Worm (Caenorhabditis elegans) whole organism, mixed stage, embryonic: Measurements from ENCODE around the gene C16C8.27.
A peak's percentile ranks its signal among the peaks of the same experiment; 100 is the strongest.

ENCODE experiments used
- blmp-1 ChIP-seq: fragments of 150-350 bp; optimal IDR thresholded peaks from 2 replicates; lab custom pipeline; 2014; ENCODE audit warnings: missing biosample characterization, missing genetic modification characterization
- ceh-43 ChIP-seq: fragments of 200-800 bp; sonication (Bioruptor generic); optimal IDR thresholded peaks from 2 replicates; lab custom pipeline; 2018; ENCODE audit warnings: mild to moderate bottlenecking, missing genetic modification characterization, moderate library complexity, missing compliant biosample characterization
- ceh-83 ChIP-seq: fragments of 200-800 bp; sonication (Bioruptor generic); optimal IDR thresholded peaks from 2 replicates; lab custom pipeline; 2018; ENCODE audit warnings: mild to moderate bottlenecking, missing genetic modification characterization, missing compliant biosample characterization
- ces-1 ChIP-seq: fragments of 150-350 bp; optimal IDR thresholded peaks from 2 replicates; lab custom pipeline; 2014; ENCODE audit warnings: missing biosample characterization, missing genetic modification reagents, missing genetic modification characterization
- cnd-1 ChIP-seq: fragments of 200-800 bp; sonication (Bioruptor generic); optimal IDR thresholded peaks from 2 replicates; lab custom pipeline; 2018; ENCODE audit warnings: mild to moderate bottlenecking, missing genetic modification characterization, missing compliant biosample characterization
- drap-1 ChIP-seq: fragments of 200-800 bp; sonication (Bioruptor generic); optimal IDR thresholded peaks from 3 replicates; lab custom pipeline; 2018; ENCODE audit warnings: mild to moderate bottlenecking, missing genetic modification characterization, missing compliant biosample characterization
- elt-1 ChIP-seq: sonication (generic microtip); optimal IDR thresholded peaks from 2 replicates; lab custom pipeline; 2017; ENCODE audit warnings: missing genetic modification characterization, mild to moderate bottlenecking, missing compliant biosample characterization, antibody characterized with exemption, moderate library complexity, borderline replicate concordance; ENCODE audit not compliant: insufficient read depth
- elt-3 ChIP-seq: fragments of 150-350 bp; optimal IDR thresholded peaks from 2 replicates; lab custom pipeline; 2014; ENCODE audit warnings: missing biosample characterization, missing genetic modification characterization
- ham-2 ChIP-seq: fragments of 200-800 bp; sonication (Bioruptor generic); optimal IDR thresholded peaks from 2 replicates; lab custom pipeline; 2018; ENCODE audit warnings: mild to moderate bottlenecking, missing genetic modification characterization, missing compliant biosample characterization
- lin-13 ChIP-seq: fragments of 150-350 bp; optimal IDR thresholded peaks from 2 replicates; lab custom pipeline; 2014; ENCODE audit warnings: missing biosample characterization, missing genetic modification characterization
- lsy-2 ChIP-seq: fragments of 150-350 bp; optimal IDR thresholded peaks from 2 replicates; lab custom pipeline; 2014; ENCODE audit warnings: missing biosample characterization, missing genetic modification characterization
- mab-5 ChIP-seq: fragments of 150-350 bp; optimal IDR thresholded peaks from 2 replicates; lab custom pipeline; 2014; ENCODE audit warnings: missing biosample characterization, missing genetic modification characterization
- mls-2 ChIP-seq: sonication (generic microtip); optimal IDR thresholded peaks from 2 replicates; lab custom pipeline; 2016; ENCODE audit warnings: mild to moderate bottlenecking, missing genetic modification characterization, moderate library complexity, missing compliant biosample characterization
- nhr-12 ChIP-seq: fragments of 150-350 bp; optimal IDR thresholded peaks from 2 replicates; lab custom pipeline; 2014; ENCODE audit warnings: missing biosample characterization, missing genetic modification characterization
- nhr-2 ChIP-seq: fragments of 150-350 bp; optimal IDR thresholded peaks from 2 replicates; lab custom pipeline; 2014; ENCODE audit warnings: missing biosample characterization, missing genetic modification characterization
- nhr-28 ChIP-seq: fragments of 150-350 bp; optimal IDR thresholded peaks from 2 replicates; lab custom pipeline; 2014; ENCODE audit warnings: missing biosample characterization, missing genetic modification characterization
- pha-4 ChIP-seq: fragments of 150-350 bp; optimal IDR thresholded peaks from 2 replicates; lab custom pipeline; 2018; ENCODE audit warnings: missing biosample characterization, missing genetic modification reagents, missing genetic modification characterization
- snpc-4 ChIP-seq: fragments of 150-350 bp; optimal IDR thresholded peaks from 2 replicates; lab custom pipeline; 2014; ENCODE audit warnings: missing biosample characterization, missing genetic modification characterization
- sptf-1 ChIP-seq: sonication (generic microtip); optimal IDR thresholded peaks from 2 replicates; lab custom pipeline; 2017; ENCODE audit warnings: mild to moderate bottlenecking, missing genetic modification characterization, moderate library complexity, missing compliant biosample characterization
- tbx-8 ChIP-seq: fragments of 200-800 bp; sonication (Bioruptor generic); optimal IDR thresholded peaks from 2 replicates; lab custom pipeline; 2018; ENCODE audit warnings: mild to moderate bottlenecking, missing genetic modification characterization, moderate library complexity, missing compliant biosample characterization
- unc-120 ChIP-seq: sonication (generic microtip); optimal IDR thresholded peaks from 2 replicates; lab custom pipeline; 2017; ENCODE audit warnings: missing genetic modification characterization, missing compliant biosample characterization; ENCODE audit not compliant: poor library complexity, severe bottlenecking
- unc-39 ChIP-seq: fragments of 150-350 bp; optimal IDR thresholded peaks from 2 replicates; lab custom pipeline; 2014; ENCODE audit warnings: missing biosample characterization, missing genetic modification characterization
- unc-62 ChIP-seq: fragments of 150-350 bp; optimal IDR thresholded peaks from 2 replicates; lab custom pipeline; 2014; ENCODE audit warnings: missing biosample characterization, missing genetic modification reagents, missing genetic modification characterization
- zip-8 ChIP-seq: fragments of 150-350 bp; optimal IDR thresholded peaks from 2 replicates; lab custom pipeline; 2014; ENCODE audit warnings: missing biosample characterization, missing genetic modification characterization
- ztf-11 ChIP-seq: fragments of 150-350 bp; optimal IDR thresholded peaks from 2 replicates; lab custom pipeline; 2014; ENCODE audit warnings: missing biosample characterization, missing genetic modification characterization

C16C8.27 gene

DNA sequence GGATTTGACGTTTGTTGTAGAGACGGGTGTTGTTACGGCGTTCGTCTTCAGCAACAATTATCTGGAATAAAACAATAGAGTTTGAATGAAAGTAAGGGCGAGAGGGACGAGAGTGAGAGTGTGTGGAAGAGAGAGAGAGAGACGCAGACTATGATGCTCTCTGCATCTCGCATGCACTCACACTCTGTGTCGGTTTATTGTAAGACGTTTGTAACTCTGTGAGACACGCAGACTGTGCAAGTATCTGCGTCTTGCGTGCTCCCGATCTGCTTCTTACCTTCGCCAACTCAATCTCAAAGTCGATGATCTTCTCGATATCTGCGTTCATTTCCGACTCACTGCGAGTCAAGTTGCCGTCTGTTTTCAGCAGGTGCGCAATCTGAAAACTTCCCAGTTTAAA lies 18.5 kb upstream of the C16C8.27 start:
- TF ChIP-seq cnd-1 (tag; lab: Kevin White, UChicago) (no peak), mab-5 (no peak), nhr-2 (tag; lab: Kevin White, UChicago) (no peak), snpc-4 (tag; lab: Kevin White, UChicago) (no peak), mls-2 (tag; lab: Kevin White, UChicago) (no peak), tbx-8 (GFP tag; lab: Kevin White, UChicago) (no peak), drap-1 (GFP tag; lab: Kevin White, UChicago) (no peak), lin-13 (no peak), unc-62 (GFP tag; lab: Kevin White, UChicago) (no peak), ces-1 (GFP tag; lab: Kevin White, UChicago) (no peak), sptf-1 (tag; lab: Kevin White, UChicago) (no peak), nhr-12 (tag; lab: Kevin White, UChicago) (no peak), ztf-11 (tag; lab: Kevin White, UChicago) (no peak), elt-3 (tag; lab: Kevin White, UChicago) (no peak), blmp-1 (tag; lab: Kevin White, UChicago) (no peak), unc-120 (no peak)
- TF ChIP-seq, all 35 proteins: peak for 0

DNA sequence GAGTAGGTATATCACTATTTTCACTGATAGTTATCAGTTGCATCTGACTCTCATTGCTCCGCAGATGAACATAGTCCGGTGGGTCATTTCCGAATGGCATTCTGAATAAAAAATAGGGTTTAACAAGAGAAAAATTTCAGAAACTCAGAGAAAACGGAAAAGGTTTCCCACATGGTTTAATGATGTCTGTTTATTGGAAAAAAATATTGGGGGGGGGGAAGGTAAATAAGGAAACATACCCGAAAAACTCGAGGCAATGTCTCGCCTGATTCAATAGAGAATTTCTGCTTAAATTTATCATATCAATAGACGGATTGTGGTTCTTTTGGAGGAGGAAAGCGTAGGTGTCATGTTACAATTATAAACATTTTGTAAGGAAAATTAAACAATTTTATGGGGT lies 16.0 kb upstream of the C16C8.27 start, which contains the start of gene nep-11:
Gene nep-11 (minus strand): TSS at position 101 of the 400 bp plus-strand sequence.
- TF ChIP-seq sptf-1 (tag; lab: Kevin White, UChicago) (no peak), blmp-1 (tag; lab: Kevin White, UChicago) (no peak), tbx-8 (GFP tag; lab: Kevin White, UChicago) (no peak), ham-2 (no peak), unc-39 (tag; lab: Kevin White, UChicago) (no peak), lin-13 (no peak), elt-1 (tag; lab: Kevin White, UChicago) (no peak), nhr-28 (tag; lab: Kevin White, UChicago) (no peak), zip-8 (tag; lab: Kevin White, UChicago) (no peak), elt-3 (tag; lab: Kevin White, UChicago) (no peak)

DNA sequence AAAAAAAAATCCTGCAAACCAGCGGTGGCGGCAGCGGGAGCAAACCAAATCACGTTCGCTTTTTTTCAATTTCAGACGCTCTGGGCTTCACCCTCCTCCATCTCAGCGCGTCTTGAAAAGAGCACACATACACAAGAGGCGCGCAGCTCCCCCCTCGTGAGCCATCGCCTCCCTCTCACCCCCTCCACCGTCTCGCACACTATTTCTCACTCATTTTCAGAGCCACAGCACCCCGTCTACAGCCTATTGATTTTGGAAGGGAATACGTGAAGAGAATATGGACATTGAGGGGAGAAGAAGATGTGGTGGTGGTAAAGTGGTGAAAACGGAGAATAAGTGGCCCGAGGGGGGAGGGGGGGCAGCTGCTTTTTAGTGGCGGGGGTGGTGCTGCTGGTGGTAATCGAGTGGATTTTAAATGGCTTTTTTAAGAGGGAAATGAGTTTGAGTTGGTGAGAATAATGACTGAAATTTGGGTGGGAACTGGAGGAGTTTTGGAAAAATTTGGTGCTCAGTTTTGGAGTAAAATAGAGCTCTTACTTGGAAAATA lies 13.2 kb upstream of the C16C8.27 start:
- TF ChIP-seq ces-1 (GFP tag; lab: Kevin White, UChicago) (peak; percentile 71), unc-62 (GFP tag; lab: Kevin White, UChicago) (no peak), sptf-1 (tag; lab: Kevin White, UChicago) (peak; percentile 16)

DNA sequence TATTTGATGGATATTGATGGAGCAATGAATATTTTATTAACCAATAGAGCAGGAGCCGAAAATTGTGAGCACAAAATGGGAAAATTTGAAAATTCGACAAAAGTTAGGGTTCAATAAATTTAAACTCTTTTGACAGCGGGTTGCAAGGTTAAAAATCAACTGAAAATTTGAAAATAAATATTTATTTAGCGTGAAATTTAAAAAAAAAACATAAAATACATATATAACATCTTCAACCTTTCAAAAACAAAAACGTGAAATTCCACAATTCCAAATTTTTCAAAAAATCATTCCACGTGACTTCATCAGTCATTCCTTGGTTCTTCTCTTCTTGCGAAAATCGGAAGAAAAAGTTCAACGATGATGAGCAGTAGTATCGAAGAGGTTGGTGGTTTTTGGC lies 12.1 kb upstream of the C16C8.27 start, which contains the start of gene C16C8.18:
Gene C16C8.18 (plus strand): TSS at position 301 of the 400 bp plus-strand sequence.
- no peak for TF ChIP-seq pha-4 (tag; lab: Kevin White, UChicago)
- no peak for TF ChIP-seq zip-8 (tag; lab: Kevin White, UChicago)
- no peak for TF ChIP-seq lsy-2 (tag; lab: Kevin White, UChicago)
- no peak for TF ChIP-seq unc-62 (GFP tag; lab: Kevin White, UChicago)
- TF ChIP-seq ham-2: no peak
- TF ChIP-seq sptf-1 (tag; lab: Kevin White, UChicago): no peak
- TF ChIP-seq ceh-43: no peak

DNA sequence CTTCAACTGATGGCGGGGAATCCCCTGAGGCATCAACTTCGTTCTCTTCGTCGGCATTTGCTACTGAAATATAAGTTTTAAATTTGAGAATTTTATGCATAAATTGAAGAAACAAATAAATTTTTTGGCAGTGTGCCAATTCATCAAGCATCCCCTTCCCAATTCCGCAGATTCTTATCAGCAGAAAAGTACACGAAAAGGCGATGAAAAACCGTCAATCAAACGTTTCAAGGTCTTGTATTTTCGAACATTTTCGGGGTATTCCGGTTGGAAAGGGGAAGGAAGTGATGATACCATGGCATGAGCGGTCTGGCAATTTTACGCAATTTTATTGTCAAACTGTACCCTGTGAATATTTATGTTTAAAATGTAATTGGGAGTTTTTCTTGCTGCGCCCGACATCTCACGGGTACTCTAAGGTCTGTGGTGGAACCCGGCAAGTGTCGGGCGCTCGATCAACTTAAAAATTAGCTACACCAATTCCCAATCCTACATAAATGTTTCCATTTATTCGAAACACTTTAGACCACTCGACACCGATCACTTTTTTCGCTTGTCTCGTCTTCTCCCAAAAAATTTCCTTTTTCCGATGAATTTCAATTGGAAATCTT lies 6.5 kb upstream of the C16C8.27 start:
- TF ChIP-seq lsy-2 (tag; lab: Kevin White, UChicago): no peak
- TF ChIP-seq snpc-4 (tag; lab: Kevin White, UChicago): no peak
- TF ChIP-seq ces-1 (GFP tag; lab: Kevin White, UChicago): no peak
- TF ChIP-seq, all 35 proteins: peak for 0

DNA sequence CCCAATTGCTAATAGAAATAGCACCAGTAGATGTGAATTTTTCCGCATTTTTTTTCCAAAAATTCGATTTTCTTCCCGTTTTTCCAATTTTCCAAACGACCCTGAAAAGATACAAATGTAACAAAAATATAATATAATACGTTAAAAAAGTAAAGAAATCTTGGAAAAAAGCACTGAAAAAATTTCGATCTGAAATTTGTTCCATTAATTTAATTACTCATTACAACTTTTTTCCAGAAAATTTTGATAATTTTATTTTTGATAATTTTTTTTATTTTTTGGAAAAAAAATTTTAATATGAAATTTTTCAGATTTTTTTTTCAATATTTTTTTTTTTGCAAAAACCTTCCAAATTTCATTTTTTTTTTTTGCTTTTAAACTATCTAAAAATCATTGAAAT lies 5.1 kb upstream of the C16C8.27 start, which contains the start of gene skpo-2:
Gene skpo-2 (minus strand): TSS at position 101 of the 400 bp plus-strand sequence.
- no peak for TF ChIP-seq unc-62 (GFP tag; lab: Kevin White, UChicago)

DNA sequence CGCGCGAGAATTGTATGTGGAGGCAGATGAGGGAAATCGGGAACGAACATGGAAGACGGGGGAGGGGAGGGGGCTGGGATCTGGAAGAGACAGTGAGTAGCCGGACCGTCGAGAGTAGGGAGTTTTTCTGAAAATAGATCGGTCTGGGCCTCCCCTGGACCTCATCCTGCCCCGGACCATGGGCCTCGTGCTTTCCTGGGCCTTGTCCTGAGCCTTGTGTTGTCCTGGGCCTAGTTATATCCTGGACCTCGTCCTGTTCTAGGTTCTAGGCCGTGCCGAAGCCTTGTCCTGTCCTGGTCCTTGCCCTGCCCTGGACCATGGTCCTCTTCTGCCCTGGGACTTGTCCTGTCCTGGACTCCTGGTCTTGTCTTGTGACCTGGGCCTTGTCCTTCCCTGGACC lies 4.1 kb upstream of the C16C8.27 start:
- TF ChIP-seq elt-3 (tag; lab: Kevin White, UChicago): no peak
- TF ChIP-seq blmp-1 (tag; lab: Kevin White, UChicago): no peak
- no peak for TF ChIP-seq nhr-2 (tag; lab: Kevin White, UChicago)
- peak; percentile 33 for TF ChIP-seq ceh-83
- TF ChIP-seq ceh-43: no peak
